Fruit fly (Drosophila melanogaster) Kc167 (cell line): ENCODE data around the gene CG14853.

Experiments used
- Myc ChIP-seq: fragments of >200 bp; optimal IDR thresholded peaks from 2 replicates; lab custom pipeline; 2017; ENCODE audit warnings: missing external identifiers
- Sin3A ChIP-seq: fragments of >200 bp; optimal IDR thresholded peaks from 2 replicates; lab custom pipeline; 2018; ENCODE audit warnings: missing external identifiers
- h ChIP-seq: fragments of >200 bp; optimal IDR thresholded peaks from 3 replicates; lab custom pipeline; 2018; ENCODE audit warnings: missing external identifiers
- insv ChIP-seq: fragments of >200 bp; optimal IDR thresholded peaks from 3 replicates; lab custom pipeline; 2018; ENCODE audit warnings: missing external identifiers
- psq ChIP-seq: fragments of >200 bp; optimal IDR thresholded peaks from 2 replicates; lab custom pipeline; 2017; ENCODE audit warnings: missing external identifiers
- ttk ChIP-seq: sonication (Bioruptor generic); optimal IDR thresholded peaks from 2 replicates; lab custom pipeline; 2017; ENCODE audit warnings: missing external identifiers

The CG14853 gene

dm6 chr3R:14653039-14653852 is 43.8 kb downstream of the CG14853 start:
- TF ChIP-seq ttk (lab: Kevin White, UChicago) = no peak
- TF ChIP-seq psq (lab: Kevin White, UChicago) = no peak
- no peak for TF ChIP-seq insv (lab: Kevin White, UChicago)
- no peak for TF ChIP-seq Myc (lab: Kevin White, UChicago)
- TF ChIP-seq Sin3A (lab: Kevin White, UChicago) = no peak

- TF ChIP-seq psq (lab: Kevin White, UChicago) = no peak
- TF ChIP-seq Sin3A (lab: Kevin White, UChicago) = no peak
- TF ChIP-seq insv (lab: Kevin White, UChicago) = no peak
- no peak for TF ChIP-seq Myc (lab: Kevin White, UChicago)
- TF ChIP-seq ttk (lab: Kevin White, UChicago) = no peak
- no peak for TF ChIP-seq h (lab: Kevin White, UChicago)
These were observed 45.0 kb downstream of the CG14853 start for dm6 chr3R:14654231-14654975.

dm6 chr3R:14654976-14655896 is 45.8 kb downstream of the CG14853 start:
- TF ChIP-seq Sin3A (lab: Kevin White, UChicago) = no peak
- TF ChIP-seq h (lab: Kevin White, UChicago) = no peak
- TF ChIP-seq insv (lab: Kevin White, UChicago) = no peak
- no peak for TF ChIP-seq psq (lab: Kevin White, UChicago)
- TF ChIP-seq Myc (lab: Kevin White, UChicago) = no peak
- TF ChIP-seq ttk (lab: Kevin White, UChicago) = no peak

- no peak for TF ChIP-seq ttk (lab: Kevin White, UChicago)
These were observed 46.7 kb downstream of the CG14853 start for dm6 chr3R:14655912-14656700.

- TF ChIP-seq h (lab: Kevin White, UChicago) = no peak
- no peak for TF ChIP-seq psq (lab: Kevin White, UChicago)
- TF ChIP-seq insv (lab: Kevin White, UChicago) = no peak
- TF ChIP-seq ttk (lab: Kevin White, UChicago) = no peak
- TF ChIP-seq Sin3A (lab: Kevin White, UChicago) = no peak
- TF ChIP-seq Myc (lab: Kevin White, UChicago) = no peak
These were observed 47.5 kb downstream of the CG14853 start, which contains the start of gene CG3505 for dm6 chr3R:14656760-14657604. Gene CG3505 (plus strand): TSS chr3R:14657447.

dm6 chr3R:14657605-14657910 is 48.1 kb downstream of the CG14853 start:
- TF ChIP-seq ttk (lab: Kevin White, UChicago) = no peak
- TF ChIP-seq insv (lab: Kevin White, UChicago) = no peak
- TF ChIP-seq Sin3A (lab: Kevin White, UChicago) = no peak
- no peak for TF ChIP-seq Myc (lab: Kevin White, UChicago)
- TF ChIP-seq psq (lab: Kevin White, UChicago) = no peak
- TF ChIP-seq h (lab: Kevin White, UChicago) = no peak

- TF ChIP-seq Sin3A (lab: Kevin White, UChicago) = no peak
- TF ChIP-seq psq (lab: Kevin White, UChicago) = no peak
- no peak for TF ChIP-seq h (lab: Kevin White, UChicago)
- no peak for TF ChIP-seq insv (lab: Kevin White, UChicago)
- TF ChIP-seq Myc (lab: Kevin White, UChicago) = no peak
- TF ChIP-seq ttk (lab: Kevin White, UChicago) = no peak
These were observed 48.7 kb downstream of the CG14853 start for dm6 chr3R:14658170-14658569.

- TF ChIP-seq Myc (lab: Kevin White, UChicago) = no peak
- TF ChIP-seq psq (lab: Kevin White, UChicago) = no peak
- no peak for TF ChIP-seq Sin3A (lab: Kevin White, UChicago)
- TF ChIP-seq h (lab: Kevin White, UChicago) = no peak
These were observed 49.9 kb downstream of the CG14853 start, which contains the start of gene Hexim for dm6 chr3R:14659354-14659804. Gene Hexim (plus strand): TSS chr3R:14659438.

- TF ChIP-seq ttk (lab: Kevin White, UChicago) = no peak
- TF ChIP-seq psq (lab: Kevin White, UChicago) = no peak
- no peak for TF ChIP-seq Sin3A (lab: Kevin White, UChicago)
- TF ChIP-seq insv (lab: Kevin White, UChicago) = no peak
- no peak for TF ChIP-seq Myc (lab: Kevin White, UChicago)
- TF ChIP-seq h (lab: Kevin White, UChicago) = no peak
These were observed 53.6 kb downstream of the CG14853 start, which contains the start of the genes Rad17 and BigH1 for dm6 chr3R:14662989-14663500. Gene Rad17 (minus strand): TSS chr3R:14663197. Gene BigH1 (plus strand): TSS chr3R:14663450.
